Worm (Caenorhabditis elegans) whole organism, early embryonic: ENCODE measurements around the gene fut-4.
A peak's percentile ranks its signal among the peaks of the same experiment; 100 is the strongest.

Source experiments
- B0310.2 ChIP-seq: sonication (generic microtip); optimal IDR thresholded peaks from 2 replicates; lab custom pipeline; 2016; ENCODE audit warnings: mild to moderate bottlenecking, missing genetic modification characterization, missing compliant biosample characterization
- F13C5.2 ChIP-seq: sonication (generic microtip); optimal IDR thresholded peaks from 2 replicates; lab custom pipeline; 2017; ENCODE audit warnings: mild to moderate bottlenecking, missing genetic modification characterization, inconsistent platforms, missing compliant biosample characterization
- aly-1 ChIP-seq: sonication (generic microtip); optimal IDR thresholded peaks from 2 replicates; lab custom pipeline; 2016; ENCODE audit warnings: missing genetic modification characterization, missing compliant biosample characterization
- ama-1 ChIP-seq: fragments of 150-350 bp; optimal IDR thresholded peaks from 2 replicates; lab custom pipeline; 2014
- ceh-13 ChIP-seq: fragments of 200-800 bp; sonication (Bioruptor generic); optimal IDR thresholded peaks from 2 replicates; lab custom pipeline; 2018; ENCODE audit warnings: mild to moderate bottlenecking, missing genetic modification characterization, missing compliant biosample characterization
- ceh-36 ChIP-seq: sonication (generic microtip); optimal IDR thresholded peaks from 2 replicates; lab custom pipeline; 2016; ENCODE audit warnings: missing genetic modification characterization, inconsistent platforms, missing compliant biosample characterization
- ets-7 ChIP-seq: sonication (generic microtip); optimal IDR thresholded peaks from 2 replicates; lab custom pipeline; 2016; ENCODE audit warnings: missing genotype, missing genetic modification characterization, missing compliant biosample characterization
- flt-1 ChIP-seq: fragments of 200-800 bp; sonication (Bioruptor generic); IDR thresholded peaks from 2 replicates; pipeline ENCODE4 v1.3.6; 2022; ENCODE audit warnings: missing genetic modification characterization, missing compliant biosample characterization
- hmbx-1 ChIP-seq: sonication (generic microtip); optimal IDR thresholded peaks from 2 replicates; lab custom pipeline; 2016; ENCODE audit warnings: mild to moderate bottlenecking, missing genetic modification characterization, missing compliant biosample characterization
- hmg-4 ChIP-seq: fragments of 200-800 bp; sonication (Bioruptor generic); optimal IDR thresholded peaks from 2 replicates; lab custom pipeline; 2018; ENCODE audit warnings: mild to moderate bottlenecking, missing genetic modification characterization, missing compliant biosample characterization
- hnd-1 ChIP-seq: sonication (generic microtip); optimal IDR thresholded peaks from 2 replicates; lab custom pipeline; 2016; ENCODE audit warnings: missing genetic modification characterization, missing compliant biosample characterization
- pes-1 ChIP-seq: fragments of 200-800 bp; sonication (Bioruptor generic); IDR thresholded peaks from 2 replicates; pipeline ENCODE4 v1.3.6; 2022; ENCODE audit warnings: missing genetic modification reagents, missing genetic modification characterization, missing compliant biosample characterization
- scrt-1 ChIP-seq: fragments of 200-800 bp; sonication (Bioruptor generic); IDR thresholded peaks from 2 replicates; pipeline ENCODE4 v1.3.6; 2022; ENCODE audit warnings: missing genetic modification characterization, missing compliant biosample characterization
- sea-1 ChIP-seq: fragments of 200-800 bp; sonication (Bioruptor generic); conservative IDR thresholded peaks from 2 replicates; pipeline ENCODE4 v1.3.6; 2022; ENCODE audit warnings: missing genetic modification characterization, missing compliant biosample characterization
- tbx-11 ChIP-seq: fragments of 200-800 bp; sonication (Bioruptor generic); IDR thresholded peaks from 2 replicates; pipeline ENCODE4 v1.3.6; 2022; ENCODE audit warnings: missing genetic modification characterization, missing compliant biosample characterization
- tbx-37 ChIP-seq: fragments of 200-800 bp; sonication (Bioruptor generic); conservative IDR thresholded peaks from 2 replicates; pipeline ENCODE4 v1.3.6; 2022; ENCODE audit warnings: missing genetic modification reagents, missing genetic modification characterization, missing compliant biosample characterization
- tra-4 ChIP-seq: sonication (generic microtip); optimal IDR thresholded peaks from 2 replicates; lab custom pipeline; 2017; ENCODE audit warnings: missing genetic modification characterization, missing compliant biosample characterization

Gene fut-4

DNA sequence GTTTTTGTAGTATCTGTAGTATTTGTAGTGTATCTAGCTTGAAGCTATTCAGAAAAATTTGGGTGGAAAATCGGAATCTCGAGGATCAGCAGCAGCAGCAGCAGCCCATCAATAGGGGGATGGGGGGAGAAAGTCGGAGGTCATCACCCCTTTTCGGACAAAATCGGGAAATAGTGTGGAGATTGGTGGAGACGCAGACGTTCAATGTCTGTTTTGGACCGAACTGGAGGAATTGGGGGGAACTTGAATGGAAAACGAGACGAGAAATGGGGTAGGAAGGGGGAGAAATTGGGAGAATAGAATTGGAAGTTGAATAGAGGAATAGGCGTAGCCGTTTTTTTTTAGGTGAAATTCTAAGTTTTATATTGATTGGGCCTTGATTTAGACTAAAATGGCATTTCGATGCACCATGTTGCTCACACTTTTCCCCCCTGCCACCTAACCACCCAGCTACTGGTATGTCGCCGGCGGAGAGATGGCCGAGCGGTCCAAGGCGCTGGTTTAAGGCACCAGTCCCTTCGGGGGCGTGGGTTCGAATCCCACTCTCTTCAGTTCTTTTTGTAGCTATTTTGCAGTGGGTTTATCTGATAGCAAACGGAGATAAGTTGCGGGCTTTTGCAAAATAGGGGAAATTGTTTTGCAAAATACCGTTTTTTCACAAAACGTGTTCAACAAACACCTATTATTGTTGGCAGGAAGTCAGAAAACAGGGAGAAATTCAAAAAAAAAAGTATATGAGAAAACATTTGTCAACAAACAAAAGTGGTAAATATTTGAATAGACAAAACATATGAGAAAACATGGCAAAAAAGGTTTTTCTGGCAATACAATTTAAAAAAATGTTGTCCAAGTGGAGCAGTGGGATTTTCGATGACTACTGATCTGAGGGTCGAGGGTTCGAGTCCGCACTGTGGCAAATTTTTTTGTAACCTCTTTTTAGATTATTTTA lies 37.8 kb upstream of the fut-4 start:
- no peak for TF ChIP-seq tra-4 (tag; lab: Kevin White, UChicago)
- no peak for TF ChIP-seq flt-1
- peak; percentile 69 for TF ChIP-seq scrt-1 (GFP tag; lab: Robert Waterston, UW)
- TF ChIP-seq hmbx-1 (tag; lab: Kevin White, UChicago) = peak; percentile 1
- TF ChIP-seq pes-1 = peak; percentile 64
- TF ChIP-seq ceh-13 (GFP tag; lab: Kevin White, UChicago) = peak; percentile 7
- TF ChIP-seq aly-1 (tag; lab: Kevin White, UChicago) = peak; percentile 40
- peak; percentile 35 for TF ChIP-seq hmg-4 (GFP tag; lab: Kevin White, UChicago)
- TF ChIP-seq ama-1 (lab: Kevin White, UChicago) = no peak
- TF ChIP-seq tbx-11 (GFP tag; lab: Robert Waterston, UW) = 0 out of 2 replicates have a peak, but pooled peaks have one; percentile 12

DNA sequence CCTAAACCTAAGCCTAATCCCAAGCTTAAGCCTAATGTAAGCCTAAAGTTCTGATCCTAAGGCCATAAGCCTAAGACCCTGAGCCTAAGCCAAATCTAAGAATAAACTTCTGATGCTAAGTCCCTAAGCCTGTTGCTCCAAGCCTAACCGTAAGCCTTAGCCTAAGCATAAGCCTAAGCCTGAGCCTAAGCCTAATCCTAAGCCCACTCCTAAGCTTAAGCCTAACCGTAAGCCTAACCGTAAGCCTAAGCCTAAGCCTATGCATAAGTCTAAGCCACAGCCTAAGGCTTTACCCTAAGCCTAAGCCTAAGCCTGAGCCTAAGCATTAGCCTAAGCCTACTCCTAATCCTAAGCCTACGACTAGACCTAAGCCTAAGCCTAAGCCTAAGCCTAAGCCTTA lies 37.0 kb upstream of the fut-4 start:
- TF ChIP-seq sea-1 (no peak), flt-1 (no peak), ceh-36 (tag; lab: Kevin White, UChicago) (peak; percentile 90)

DNA sequence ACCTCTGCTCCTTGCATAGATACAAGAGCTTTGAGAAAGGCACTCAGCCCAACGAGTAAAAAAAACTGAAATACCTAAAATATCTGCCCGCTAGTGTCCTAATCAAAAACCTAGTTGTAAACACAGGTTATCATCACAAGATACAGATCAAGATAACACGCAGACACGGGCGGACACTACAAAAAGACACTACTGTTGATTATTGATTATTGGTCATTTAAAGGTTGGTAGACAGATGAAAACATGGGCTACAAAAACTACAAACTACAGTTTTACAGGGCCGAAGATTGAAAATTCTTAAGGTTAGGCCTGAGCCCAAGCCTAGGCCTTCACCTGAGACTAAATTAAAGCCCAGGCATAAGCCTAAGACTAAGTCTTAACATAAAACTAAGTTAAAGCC lies 36.5 kb upstream of the fut-4 start:
- TF ChIP-seq tbx-11 (GFP tag; lab: Robert Waterston, UW) (no peak), F13C5.2 (tag; lab: Kevin White, UChicago) (no peak), sea-1 (no peak), ceh-13 (GFP tag; lab: Kevin White, UChicago) (no peak), tbx-37 (GFP tag; lab: Robert Waterston, UW) (no peak), hmbx-1 (tag; lab: Kevin White, UChicago) (no peak), ceh-36 (tag; lab: Kevin White, UChicago) (no peak), tra-4 (tag; lab: Kevin White, UChicago) (no peak), hnd-1 (tag; lab: Kevin White, UChicago) (no peak), aly-1 (tag; lab: Kevin White, UChicago) (no peak), B0310.2 (tag; lab: Kevin White, UChicago) (no peak), scrt-1 (GFP tag; lab: Robert Waterston, UW) (no peak), hmg-4 (GFP tag; lab: Kevin White, UChicago) (no peak)

DNA sequence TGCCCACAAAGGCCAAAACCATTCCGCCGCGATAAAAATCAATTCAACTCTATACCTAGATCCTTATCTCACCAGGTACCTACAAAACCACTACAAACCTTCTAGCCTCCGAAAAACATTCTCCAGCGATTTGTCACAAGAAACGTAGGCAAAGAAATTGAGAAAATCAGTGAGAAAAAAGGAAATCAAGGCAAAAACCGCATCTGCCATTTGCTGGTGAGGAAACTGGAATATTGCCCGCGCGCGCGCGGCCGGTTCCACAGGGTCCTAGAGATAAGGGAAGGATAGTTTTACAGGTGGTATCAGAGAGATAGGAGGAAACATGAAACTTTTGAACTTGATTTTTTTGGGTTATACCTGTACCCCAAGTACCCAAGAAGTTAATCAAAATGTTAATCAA lies 35.2 kb upstream of the fut-4 start:
- TF ChIP-seq tra-4 (tag; lab: Kevin White, UChicago) = no peak
- no peak for TF ChIP-seq flt-1
- no peak for TF ChIP-seq ama-1 (lab: Kevin White, UChicago)
- TF ChIP-seq ceh-13 (GFP tag; lab: Kevin White, UChicago) = no peak
- no peak for TF ChIP-seq hnd-1 (tag; lab: Kevin White, UChicago)
- no peak for TF ChIP-seq ets-7 (tag; lab: Kevin White, UChicago)
- no peak for TF ChIP-seq tbx-37 (GFP tag; lab: Robert Waterston, UW)
- no peak for TF ChIP-seq sea-1
- no peak for TF ChIP-seq ceh-36 (tag; lab: Kevin White, UChicago)
- no peak for TF ChIP-seq aly-1 (tag; lab: Kevin White, UChicago)
- no peak for TF ChIP-seq tbx-11 (GFP tag; lab: Robert Waterston, UW)
- no peak for TF ChIP-seq scrt-1 (GFP tag; lab: Robert Waterston, UW)

DNA sequence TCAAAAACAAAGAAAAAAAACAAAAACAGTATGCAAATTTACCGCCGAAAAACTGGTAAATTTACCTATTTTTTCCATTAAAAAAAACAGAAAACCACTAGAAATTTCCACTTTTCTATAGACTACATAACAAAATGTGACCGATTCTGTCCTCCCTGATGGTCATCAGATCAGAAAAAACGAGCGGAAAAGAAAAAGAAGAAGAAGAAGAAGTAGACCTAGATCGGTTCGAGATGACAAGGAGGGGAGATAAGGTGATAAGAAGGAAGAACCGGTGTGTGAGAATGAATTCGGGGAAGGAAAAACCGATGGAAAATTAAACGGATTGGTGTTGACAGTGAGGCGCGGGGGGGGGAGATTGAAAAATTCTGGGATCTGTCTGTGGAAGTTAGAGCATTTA lies 33.8 kb upstream of the fut-4 start:
- TF ChIP-seq aly-1 (tag; lab: Kevin White, UChicago) (no peak), hmbx-1 (tag; lab: Kevin White, UChicago) (no peak), hmg-4 (GFP tag; lab: Kevin White, UChicago) (no peak), F13C5.2 (tag; lab: Kevin White, UChicago) (no peak), scrt-1 (GFP tag; lab: Robert Waterston, UW) (no peak), B0310.2 (tag; lab: Kevin White, UChicago) (no peak), tbx-37 (GFP tag; lab: Robert Waterston, UW) (no peak), tra-4 (tag; lab: Kevin White, UChicago) (no peak), ceh-13 (GFP tag; lab: Kevin White, UChicago) (no peak), flt-1 (no peak), ceh-36 (tag; lab: Kevin White, UChicago) (no peak), tbx-11 (GFP tag; lab: Robert Waterston, UW) (no peak), sea-1 (no peak), pes-1 (no peak), hnd-1 (tag; lab: Kevin White, UChicago) (no peak)

DNA sequence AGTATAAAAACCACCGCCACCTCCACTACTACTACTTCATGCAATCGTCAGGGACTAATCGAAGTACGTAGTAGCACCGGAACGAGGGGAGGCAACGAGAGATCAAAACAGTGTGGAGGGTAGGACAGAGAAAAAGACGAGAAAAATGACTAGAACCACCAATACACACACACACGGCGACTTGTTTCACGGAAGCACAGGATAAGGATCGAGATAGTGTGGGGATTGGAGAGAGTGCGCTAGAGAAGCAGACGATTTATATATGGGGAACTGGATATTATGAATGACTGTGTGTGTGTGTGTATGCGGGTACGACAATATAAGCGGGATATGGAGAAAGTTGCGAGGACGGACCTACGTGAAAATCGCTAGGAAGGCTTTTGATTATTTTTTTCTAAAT lies 32.5 kb upstream of the fut-4 start:
- no peak for TF ChIP-seq tbx-11 (GFP tag; lab: Robert Waterston, UW)
- no peak for TF ChIP-seq pes-1
- no peak for TF ChIP-seq ceh-13 (GFP tag; lab: Kevin White, UChicago)
- no peak for TF ChIP-seq ceh-36 (tag; lab: Kevin White, UChicago)
- TF ChIP-seq aly-1 (tag; lab: Kevin White, UChicago) = no peak
- no peak for TF ChIP-seq flt-1
- TF ChIP-seq scrt-1 (GFP tag; lab: Robert Waterston, UW) = no peak
- no peak for TF ChIP-seq sea-1
- TF ChIP-seq F13C5.2 (tag; lab: Kevin White, UChicago) = no peak
- TF ChIP-seq ama-1 (lab: Kevin White, UChicago) = no peak
- no peak for TF ChIP-seq hnd-1 (tag; lab: Kevin White, UChicago)
- no peak for TF ChIP-seq hmbx-1 (tag; lab: Kevin White, UChicago)
- no peak for TF ChIP-seq B0310.2 (tag; lab: Kevin White, UChicago)
- TF ChIP-seq ets-7 (tag; lab: Kevin White, UChicago) = no peak
- no peak for TF ChIP-seq hmg-4 (GFP tag; lab: Kevin White, UChicago)
- no peak for TF ChIP-seq tbx-37 (GFP tag; lab: Robert Waterston, UW)
- TF ChIP-seq tra-4 (tag; lab: Kevin White, UChicago) = no peak
